Worm (Caenorhabditis elegans) whole organism, late embryonic: ENCODE data around the gene aakg-2.

Experiments
- F13H6.1 ChIP-seq: sonication (generic microtip); optimal IDR thresholded peaks from 2 replicates; lab custom pipeline; 2016; ENCODE audit warnings: missing genetic modification characterization, missing compliant biosample characterization
- K09A11.1 ChIP-seq: sonication (generic microtip); optimal IDR thresholded peaks from 2 replicates; lab custom pipeline; 2017; ENCODE audit warnings: antibody characterized with exemption, mild to moderate bottlenecking, missing genetic modification characterization, missing compliant biosample characterization; ENCODE audit not compliant: insufficient read depth
- ahr-1 ChIP-seq: sonication (generic microtip); optimal IDR thresholded peaks from 2 replicates; lab custom pipeline; 2016; ENCODE audit warnings: missing genetic modification characterization, missing compliant biosample characterization
- ceh-19 ChIP-seq: fragments of 200-800 bp; sonication (Bioruptor generic); optimal IDR thresholded peaks from 2 replicates; lab custom pipeline; 2018; ENCODE audit warnings: mild to moderate bottlenecking, missing genetic modification characterization, missing compliant biosample characterization
- ceh-30 ChIP-seq: fragments of 150-350 bp; optimal IDR thresholded peaks from 2 replicates; lab custom pipeline; 2014; ENCODE audit warnings: missing biosample characterization, missing genetic modification characterization
- ceh-34 ChIP-seq: sonication (generic microtip); optimal IDR thresholded peaks from 2 replicates; lab custom pipeline; 2016; ENCODE audit warnings: mild to moderate bottlenecking, missing genetic modification characterization, missing compliant biosample characterization
- ceh-45 ChIP-seq: fragments of 200-800 bp; sonication (Bioruptor generic); IDR thresholded peaks from 2 replicates; pipeline ENCODE4 v1.3.6; 2022; ENCODE audit warnings: missing genetic modification reagents, missing genetic modification characterization, missing compliant biosample characterization
- ceh-48 ChIP-seq: sonication (generic microtip); optimal IDR thresholded peaks from 2 replicates; lab custom pipeline; 2016; ENCODE audit warnings: missing genetic modification characterization, inconsistent platforms, missing compliant biosample characterization
- ceh-6 ChIP-seq: fragments of 200-800 bp; sonication (Bioruptor generic); optimal IDR thresholded peaks from 2 replicates; lab custom pipeline; 2018; ENCODE audit warnings: mild to moderate bottlenecking, missing genetic modification characterization, missing compliant biosample characterization
- dmd-4 ChIP-seq: sonication (generic microtip); optimal IDR thresholded peaks from 2 replicates; lab custom pipeline; 2016; ENCODE audit warnings: borderline replicate concordance, missing genetic modification characterization, missing compliant biosample characterization
- elt-2 ChIP-seq: sonication (generic microtip); optimal IDR thresholded peaks from 2 replicates; lab custom pipeline; 2016; ENCODE audit warnings: missing genetic modification reagents, missing genetic modification characterization, missing compliant biosample characterization
- eyg-1 ChIP-seq: sonication (generic microtip); optimal IDR thresholded peaks from 2 replicates; lab custom pipeline; 2016; ENCODE audit warnings: missing genotype, missing genetic modification characterization, missing compliant biosample characterization
- fkh-10 ChIP-seq: fragments of 150-350 bp; optimal IDR thresholded peaks from 2 replicates; lab custom pipeline; 2014; ENCODE audit warnings: missing biosample characterization, missing genetic modification reagents, missing genetic modification characterization
- fkh-6 ChIP-seq: sonication (generic microtip); optimal IDR thresholded peaks from 2 replicates; lab custom pipeline; 2016; ENCODE audit warnings: missing genetic modification characterization, missing compliant biosample characterization
- hlh-13 ChIP-seq: fragments of 200-800 bp; sonication (Bioruptor generic); optimal IDR thresholded peaks from 2 replicates; lab custom pipeline; 2018; ENCODE audit warnings: mild to moderate bottlenecking, missing genetic modification characterization, missing compliant biosample characterization
- hlh-30 ChIP-seq: sonication (generic microtip); optimal IDR thresholded peaks from 2 replicates; lab custom pipeline; 2017; ENCODE audit warnings: antibody characterized with exemption, missing genetic modification characterization, missing compliant biosample characterization; ENCODE audit not compliant: insufficient read depth
- hlh-6 ChIP-seq: sonication (generic microtip); optimal IDR thresholded peaks from 2 replicates; lab custom pipeline; 2016; ENCODE audit warnings: missing genotype, missing genetic modification characterization, missing compliant biosample characterization
- lim-6 ChIP-seq: sonication (generic microtip); optimal IDR thresholded peaks from 2 replicates; lab custom pipeline; 2016; ENCODE audit warnings: missing genetic modification characterization, missing compliant biosample characterization
- lin-11 ChIP-seq: fragments of 200-800 bp; sonication (Bioruptor generic); optimal IDR thresholded peaks from 2 replicates; lab custom pipeline; 2018; ENCODE audit warnings: mild to moderate bottlenecking, missing genetic modification characterization, missing compliant biosample characterization
- madf-2 ChIP-seq: sonication (generic microtip); optimal IDR thresholded peaks from 2 replicates; lab custom pipeline; 2017; ENCODE audit warnings: missing genetic modification characterization, missing compliant biosample characterization
- mec-3 ChIP-seq: sonication (generic microtip); optimal IDR thresholded peaks from 2 replicates; lab custom pipeline; 2016; ENCODE audit warnings: borderline replicate concordance, missing genetic modification characterization, missing compliant biosample characterization
- nfya-1 ChIP-seq: sonication (generic microtip); optimal IDR thresholded peaks from 2 replicates; lab custom pipeline; 2017; ENCODE audit warnings: missing genetic modification characterization, mild to moderate bottlenecking, missing compliant biosample characterization, antibody characterized with exemption, moderate library complexity
- nhr-232 ChIP-seq: sonication (generic microtip); optimal IDR thresholded peaks from 2 replicates; lab custom pipeline; 2016; ENCODE audit warnings: missing genetic modification characterization, missing compliant biosample characterization
- npax-4 ChIP-seq: sonication (generic microtip); optimal IDR thresholded peaks from 2 replicates; lab custom pipeline; 2016; ENCODE audit warnings: missing genetic modification characterization, missing compliant biosample characterization
- odd-2 ChIP-seq: sonication (generic microtip); optimal IDR thresholded peaks from 2 replicates; lab custom pipeline; 2017; ENCODE audit warnings: antibody characterized with exemption, mild to moderate bottlenecking, missing genetic modification characterization, missing compliant biosample characterization
- pag-3 ChIP-seq: sonication (generic microtip); optimal IDR thresholded peaks from 2 replicates; lab custom pipeline; 2016; ENCODE audit warnings: missing compliant biosample characterization, missing genetic modification characterization, borderline replicate concordance
- pax-1 ChIP-seq: fragments of 150-350 bp; optimal IDR thresholded peaks from 2 replicates; lab custom pipeline; 2014; ENCODE audit warnings: missing biosample characterization, missing genetic modification characterization
- pha-4 ChIP-seq: fragments of 150-350 bp; optimal IDR thresholded peaks from 2 replicates; lab custom pipeline; 2018; ENCODE audit warnings: missing biosample characterization, missing genetic modification reagents, missing genetic modification characterization
- ref-2 ChIP-seq: sonication (generic microtip); optimal IDR thresholded peaks from 2 replicates; lab custom pipeline; 2016; ENCODE audit warnings: missing genetic modification characterization, missing compliant biosample characterization
- rnt-1 ChIP-seq: sonication (generic microtip); optimal IDR thresholded peaks from 2 replicates; lab custom pipeline; 2016; ENCODE audit warnings: missing genetic modification characterization, missing compliant biosample characterization
- sox-2 ChIP-seq: fragments of 200-800 bp; sonication (Bioruptor generic); IDR thresholded peaks from 2 replicates; pipeline ENCODE4 v1.3.6; 2022; ENCODE audit warnings: missing genetic modification reagents, missing genetic modification characterization, missing compliant biosample characterization
- sox-4 ChIP-seq: sonication (generic microtip); optimal IDR thresholded peaks from 2 replicates; lab custom pipeline; 2017; ENCODE audit warnings: mild to moderate bottlenecking, missing genetic modification characterization, inconsistent platforms, missing compliant biosample characterization
- tbx-7 ChIP-seq: sonication (generic microtip); optimal IDR thresholded peaks from 2 replicates; lab custom pipeline; 2016; ENCODE audit warnings: missing genotype, missing genetic modification characterization, missing compliant biosample characterization
- ttx-3 ChIP-seq: sonication (generic microtip); optimal IDR thresholded peaks from 2 replicates; lab custom pipeline; 2016; ENCODE audit warnings: missing genetic modification reagents, missing genetic modification characterization, missing compliant biosample characterization
- unc-55 ChIP-seq: sonication (generic microtip); optimal IDR thresholded peaks from 2 replicates; lab custom pipeline; 2017; ENCODE audit warnings: missing biosample characterization, missing genetic modification reagents, missing genetic modification characterization
- zip-5 ChIP-seq: sonication (generic microtip); optimal IDR thresholded peaks from 2 replicates; lab custom pipeline; 2016; ENCODE audit warnings: missing genetic modification characterization, missing compliant biosample characterization
- ztf-16 ChIP-seq: sonication (generic microtip); optimal IDR thresholded peaks from 2 replicates; lab custom pipeline; 2017; ENCODE audit warnings: missing genetic modification characterization, missing compliant biosample characterization

The aakg-2 gene

DNA sequence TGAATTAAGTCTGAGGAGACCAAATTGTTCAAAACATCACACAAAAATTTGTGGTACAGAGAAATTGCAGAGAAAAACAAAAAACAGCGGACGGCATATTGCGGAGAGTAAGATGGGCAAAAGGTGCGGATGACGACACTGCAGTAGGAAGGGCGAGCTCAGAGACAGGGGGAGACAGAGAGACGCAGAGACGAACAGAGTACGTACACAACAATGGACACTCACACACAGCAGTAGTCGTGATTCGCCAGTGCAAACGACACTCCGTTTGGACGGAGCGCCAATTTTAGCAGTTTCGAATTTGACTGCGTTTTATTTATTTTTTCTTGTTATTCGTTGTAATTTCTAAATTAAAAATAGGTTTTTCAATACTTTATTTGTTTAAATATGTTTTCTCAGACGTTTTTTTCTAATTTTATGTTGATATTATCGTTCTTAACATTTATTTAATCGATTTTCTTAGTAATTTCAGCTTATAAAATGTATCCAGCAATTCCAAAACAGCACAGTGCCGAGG is 3.7 kb upstream of the aakg-2 start, which contains the start of gene T20F7.1 (continued):
- TF ChIP-seq rnt-1: peak; percentile 0
- TF ChIP-seq pax-1 (tag; lab: Kevin White, UChicago): no peak
- no peak for TF ChIP-seq lim-6 (tag; lab: Kevin White, UChicago)
- TF ChIP-seq fkh-6 (tag; lab: Kevin White, UChicago): no peak
- TF ChIP-seq mec-3 (tag; lab: Kevin White, UChicago): no peak
- peak; percentile 59; the same call in 1 of the 2 replicates for TF ChIP-seq sox-2 (GFP tag; lab: Robert Waterston, UW)
- TF ChIP-seq K09A11.1 (tag; lab: Kevin White, UChicago): no peak
- TF ChIP-seq nfya-1 (tag; lab: Kevin White, UChicago): peak; percentile 68
- TF ChIP-seq ceh-48 (tag; lab: Kevin White, UChicago): no peak
- no peak for TF ChIP-seq fkh-10 (GFP tag; lab: Kevin White, UChicago)
- no peak for TF ChIP-seq ztf-16
- no peak for TF ChIP-seq hlh-6 (tag; lab: Kevin White, UChicago)
- peak; percentile 22 for TF ChIP-seq ceh-34 (tag; lab: Kevin White, UChicago)
- TF ChIP-seq ttx-3 (tag; lab: Kevin White, UChicago): no peak
- TF ChIP-seq ref-2 (tag; lab: Kevin White, UChicago): no peak
- TF ChIP-seq ceh-19 (GFP tag; lab: Kevin White, UChicago): no peak

DNA sequence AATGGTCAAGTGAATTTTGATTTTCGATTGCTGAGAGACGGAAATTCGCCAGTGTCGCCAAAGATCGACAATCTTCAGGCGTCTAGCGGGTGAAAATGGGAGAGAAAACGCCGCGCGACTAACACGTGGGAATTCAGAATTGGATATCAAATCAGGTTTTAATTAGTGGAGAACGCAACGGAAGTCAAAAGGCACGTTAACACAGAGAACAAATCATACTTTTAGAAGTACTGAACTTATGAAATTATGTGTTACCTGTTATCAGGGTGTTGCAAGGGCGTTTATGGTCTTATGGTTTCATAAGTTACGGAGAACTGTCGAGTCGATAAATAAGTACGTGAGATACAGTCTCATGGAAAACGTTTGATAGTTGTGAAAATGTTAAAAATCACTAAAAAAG is 2.5 kb upstream of the aakg-2 start:
- no peak for TF ChIP-seq unc-55 (GFP tag; lab: Kevin White, UChicago)
- TF ChIP-seq ceh-30 (tag; lab: Kevin White, UChicago): no peak
- no peak for TF ChIP-seq ceh-45
- TF ChIP-seq zip-5 (tag; lab: Kevin White, UChicago): no peak
- TF ChIP-seq eyg-1 (tag; lab: Kevin White, UChicago): no peak
- TF ChIP-seq ceh-6: no peak
- no peak for TF ChIP-seq dmd-4 (tag; lab: Kevin White, UChicago)
- TF ChIP-seq sox-4 (tag; lab: Kevin White, UChicago): no peak
- no peak for TF ChIP-seq npax-4 (tag; lab: Kevin White, UChicago)
- TF ChIP-seq nhr-232 (tag; lab: Kevin White, UChicago): no peak
- no peak for TF ChIP-seq odd-2 (tag; lab: Kevin White, UChicago)
- TF ChIP-seq ceh-19 (GFP tag; lab: Kevin White, UChicago): no peak
- TF ChIP-seq hlh-30 (tag; lab: Kevin White, UChicago): no peak

DNA sequence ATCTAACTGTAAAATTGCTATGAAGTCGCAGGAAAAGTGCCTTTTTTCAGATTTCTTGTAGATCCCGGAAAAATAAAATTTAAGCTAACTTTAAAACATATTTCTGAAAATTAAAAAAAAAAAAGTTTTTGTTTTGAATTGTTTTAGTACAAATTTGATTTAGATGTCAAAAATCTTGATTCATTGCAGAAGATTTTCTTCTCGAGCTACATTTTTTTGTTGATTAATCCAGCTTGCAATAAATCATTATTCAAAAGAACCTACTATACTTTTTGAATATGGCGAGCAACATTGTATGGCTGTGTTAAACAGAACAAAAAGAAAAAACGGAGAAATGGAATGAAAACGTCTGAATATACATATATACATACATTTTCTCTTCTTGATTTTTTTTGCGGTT is 3.2 kb downstream of the aakg-2 start:
- TF ChIP-seq ceh-48 (tag; lab: Kevin White, UChicago): no peak
- TF ChIP-seq pag-3 (tag; lab: Kevin White, UChicago): no peak
- TF ChIP-seq madf-2 (tag; lab: Kevin White, UChicago): no peak
- no peak for TF ChIP-seq F13H6.1 (tag; lab: Kevin White, UChicago)
- TF ChIP-seq ceh-34 (tag; lab: Kevin White, UChicago): no peak
- no peak for TF ChIP-seq lim-6 (tag; lab: Kevin White, UChicago)
- TF ChIP-seq pax-1 (tag; lab: Kevin White, UChicago): no peak
- no peak for TF ChIP-seq elt-2 (tag; lab: Kevin White, UChicago)
- no peak for TF ChIP-seq sox-2 (GFP tag; lab: Robert Waterston, UW)
- no peak for TF ChIP-seq hlh-13
- no peak for TF ChIP-seq K09A11.1 (tag; lab: Kevin White, UChicago)
- TF ChIP-seq lin-11 (tag; lab: Kevin White, UChicago): no peak
- no peak for TF ChIP-seq pha-4 (tag; lab: Kevin White, UChicago)

DNA sequence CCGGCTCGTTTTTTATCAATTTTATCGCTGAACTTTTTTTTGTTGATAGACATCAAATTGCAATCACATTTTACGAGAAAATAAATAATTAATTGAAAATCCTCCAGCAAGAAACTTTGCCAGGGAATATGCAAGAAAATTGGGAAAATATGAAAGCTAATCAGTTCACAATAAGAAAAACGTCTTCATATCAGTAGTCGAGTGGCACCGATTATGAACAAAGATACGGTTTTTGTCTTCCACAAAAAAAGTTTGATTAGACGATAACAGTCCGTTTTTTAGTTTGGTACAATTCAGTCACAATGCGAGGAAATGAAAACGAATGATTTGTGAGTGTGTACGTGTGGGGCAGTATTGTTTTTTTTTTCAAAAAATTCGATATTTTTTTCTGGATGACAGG is 3.8 kb downstream of the aakg-2 start:
- no peak for TF ChIP-seq unc-55 (GFP tag; lab: Kevin White, UChicago)
- TF ChIP-seq pax-1 (tag; lab: Kevin White, UChicago): no peak
- no peak for TF ChIP-seq ahr-1 (tag; lab: Kevin White, UChicago)
- TF ChIP-seq ztf-16: no peak
- no peak for TF ChIP-seq tbx-7 (tag; lab: Kevin White, UChicago)
- TF ChIP-seq elt-2 (tag; lab: Kevin White, UChicago): peak; percentile 67
